Fruit fly (Drosophila melanogaster) whole organism, embryonic: ENCODE measurements around the gene Vps53.

Source experiments
- Adf1 ChIP-seq: fragments of 200-800 bp; sonication (Bioruptor generic); IDR thresholded peaks from 2 replicates; pipeline ENCODE4 v1.3.6; 2022; ENCODE audit warnings: missing biosample characterization, missing genetic modification characterization
- Asciz ChIP-seq: fragments of 200-800 bp; sonication (Bioruptor generic); optimal IDR thresholded peaks from 2 replicates; lab custom pipeline; 2017; ENCODE audit warnings: missing biosample characterization, mild to moderate bottlenecking, missing genetic modification characterization, missing genetic modification reagents
- Bdp1 ChIP-seq: fragments of 200-800 bp; sonication (Bioruptor generic); optimal IDR thresholded peaks from 3 replicates; lab custom pipeline; 2016; ENCODE audit warnings: missing biosample characterization, missing genetic modification characterization
- CG10209 ChIP-seq: fragments of 200-800 bp; sonication (Bioruptor generic); optimal IDR thresholded peaks from 3 replicates; lab custom pipeline; 2017; ENCODE audit warnings: missing biosample characterization, mild to moderate bottlenecking, missing genetic modification characterization, missing genetic modification reagents
- CG10267 ChIP-seq: fragments of 200-800 bp; sonication (Bioruptor generic); optimal IDR thresholded peaks from 2 replicates; lab custom pipeline; 2018; ENCODE audit warnings: missing biosample characterization, mild to moderate bottlenecking, missing genetic modification characterization, moderate library complexity
- CG11560 ChIP-seq: fragments of 200-800 bp; sonication (Bioruptor generic); IDR thresholded peaks from 3 replicates; pipeline ENCODE4 v1.3.6; 2022; ENCODE audit warnings: missing biosample characterization, missing genetic modification characterization
- CG12155 ChIP-seq: fragments of 200-800 bp; sonication (Bioruptor generic); optimal IDR thresholded peaks from 3 replicates; lab custom pipeline; 2016; ENCODE audit warnings: missing biosample characterization, missing genetic modification characterization
- CG13296 ChIP-seq: fragments of 200-800 bp; sonication (Bioruptor generic); optimal IDR thresholded peaks from 3 replicates; lab custom pipeline; 2018; ENCODE audit warnings: missing biosample characterization, mild to moderate bottlenecking, missing genetic modification characterization
- CG13424 ChIP-seq: fragments of 200-800 bp; sonication (Bioruptor generic); optimal IDR thresholded peaks from 2 replicates; lab custom pipeline; 2019; ENCODE audit warnings: missing biosample characterization, mild to moderate bottlenecking, missing genetic modification characterization, moderate library complexity
- CG15479 ChIP-seq: fragments of 200-800 bp; sonication (Bioruptor generic); optimal IDR thresholded peaks from 3 replicates; lab custom pipeline; 2019; ENCODE audit warnings: missing biosample characterization, mild to moderate bottlenecking, missing genetic modification characterization, moderate library complexity
- CG1602 ChIP-seq: fragments of 200-800 bp; sonication (Bioruptor generic); optimal IDR thresholded peaks from 3 replicates; lab custom pipeline; 2016; ENCODE audit warnings: missing biosample characterization, missing genetic modification characterization
- CG16779 ChIP-seq: fragments of 200-800 bp; sonication (Bioruptor generic); IDR thresholded peaks from 2 replicates; pipeline ENCODE4 v1.3.6; 2022; ENCODE audit warnings: missing biosample characterization, missing genetic modification characterization
- CG16813 ChIP-seq: fragments of 200-800 bp; sonication (Bioruptor generic); IDR thresholded peaks from 3 replicates; pipeline ENCODE4 v1.3.6; 2022; ENCODE audit warnings: missing biosample characterization, missing genetic modification characterization; ENCODE audit not compliant: partially characterized antibody
- CG17361 ChIP-seq: fragments of 200-800 bp; sonication (Bioruptor generic); IDR thresholded peaks from 3 replicates; pipeline ENCODE4 v1.3.6; 2022; ENCODE audit warnings: missing biosample characterization, missing genetic modification characterization
- CG17385 ChIP-seq: fragments of 200-800 bp; sonication (Bioruptor generic); optimal IDR thresholded peaks from 3 replicates; lab custom pipeline; 2018; ENCODE audit warnings: missing biosample characterization, mild to moderate bottlenecking, missing genetic modification characterization
- CG17612 ChIP-seq: fragments of 200-800 bp; sonication (Bioruptor generic); IDR thresholded peaks from 2 replicates; pipeline ENCODE4 v1.3.6; 2022; ENCODE audit warnings: missing biosample characterization, missing genetic modification characterization
- CG1792 ChIP-seq: fragments of 200-800 bp; sonication (Bioruptor generic); optimal IDR thresholded peaks from 2 replicates; lab custom pipeline; 2016; ENCODE audit warnings: missing biosample characterization, missing genetic modification characterization
- CG30431 ChIP-seq: fragments of 200-800 bp; sonication (Bioruptor generic); optimal IDR thresholded peaks from 2 replicates; lab custom pipeline; 2017; ENCODE audit warnings: missing biosample characterization, missing genetic modification characterization
- CG32767 ChIP-seq: fragments of 200-800 bp; sonication (Bioruptor generic); IDR thresholded peaks from 2 replicates; pipeline ENCODE4 v1.3.6; 2022; ENCODE audit warnings: missing biosample characterization, missing genetic modification characterization
- CG34422 ChIP-seq: fragments of 200-800 bp; sonication (Bioruptor generic); IDR thresholded peaks from 3 replicates; pipeline ENCODE4 v1.3.6; 2022; ENCODE audit warnings: missing biosample characterization, missing genetic modification characterization
- CG4282 ChIP-seq: fragments of 200-800 bp; sonication (Bioruptor generic); optimal IDR thresholded peaks from 2 replicates; lab custom pipeline; 2016; ENCODE audit warnings: missing biosample characterization, missing genetic modification characterization
- CG9932 ChIP-seq: fragments of 200-800 bp; sonication (Bioruptor generic); IDR thresholded peaks from 2 replicates; pipeline ENCODE4 v1.3.6; 2022; ENCODE audit warnings: missing biosample characterization, missing genetic modification characterization
- CTCF ChIP-seq: fragments of 200-800 bp; sonication (Bioruptor generic); optimal IDR thresholded peaks from 2 replicates; lab custom pipeline; 2017; ENCODE audit warnings: missing biosample characterization, mild to moderate bottlenecking, missing genetic modification characterization, moderate library complexity
- Doc2 ChIP-seq: fragments of 200-800 bp; sonication (Bioruptor generic); IDR thresholded peaks from 2 replicates; pipeline ENCODE4 v1.3.6; 2022; ENCODE audit warnings: missing biosample characterization, missing genetic modification characterization
- Dref ChIP-seq: fragments of 200-800 bp; sonication (Bioruptor generic); IDR thresholded peaks from 2 replicates; pipeline ENCODE4 v1.3.6; 2022; ENCODE audit warnings: missing biosample characterization, missing genetic modification characterization
- E2f2 ChIP-seq: fragments of 200-800 bp; sonication (Bioruptor generic); IDR thresholded peaks from 2 replicates; pipeline ENCODE4 v1.3.6; 2022; ENCODE audit warnings: missing biosample characterization, missing genetic modification characterization
- Hr51 ChIP-seq, 2 experiments: fragments of 200-800 bp; sonication (Bioruptor generic); optimal IDR thresholded peaks; 2 replicates in 1 of 2; 3 replicates in 1 of 2; lab custom pipeline; 2016 to 2018; ENCODE audit warnings: missing biosample characterization in 2 of 2, missing genetic modification characterization in 2 of 2, mild to moderate bottlenecking in 1 of 2, moderate library complexity in 1 of 2
- Kr ChIP-seq: fragments of 200-800 bp; sonication (Bioruptor generic); optimal IDR thresholded peaks from 2 replicates; lab custom pipeline; 2017; ENCODE audit warnings: missing biosample characterization, mild to moderate bottlenecking, missing genetic modification characterization
- Sox102F ChIP-seq: fragments of 200-800 bp; sonication (Bioruptor generic); optimal IDR thresholded peaks from 2 replicates; lab custom pipeline; 2018; ENCODE audit warnings: missing biosample characterization, mild to moderate bottlenecking, missing genetic modification characterization, moderate library complexity
- Stat92E ChIP-seq, 3 experiments: fragments of >200 bp in 2 of 3; fragments of 200-800 bp in 1 of 3; sonication (Bioruptor generic) in 1 of 3; optimal IDR thresholded peaks; 2 replicates each; lab custom pipeline; 2017 to 2019; ENCODE audit warnings: missing biosample characterization in 3 of 3, missing genetic modification characterization in 3 of 3, mild to moderate bottlenecking in 1 of 3, moderate library complexity in 1 of 3
- Taf1 ChIP-seq: fragments of 200-800 bp; sonication (Bioruptor generic); IDR thresholded peaks from 2 replicates; pipeline ENCODE4 v1.3.6; 2022; ENCODE audit warnings: missing biosample characterization, missing genetic modification characterization
- Xbp1 ChIP-seq: fragments of 200-800 bp; sonication (Bioruptor generic); optimal IDR thresholded peaks from 3 replicates; lab custom pipeline; 2016; ENCODE audit warnings: missing biosample characterization, mild to moderate bottlenecking, missing genetic modification characterization
- al ChIP-seq: fragments of 200-800 bp; sonication (Bioruptor generic); IDR thresholded peaks from 2 replicates; pipeline ENCODE4 v1.3.6; 2022; ENCODE audit warnings: missing biosample characterization, missing genetic modification characterization
- aop ChIP-seq: fragments of 200-800 bp; sonication (Bioruptor generic); IDR thresholded peaks from 2 replicates; pipeline ENCODE4 v1.3.6; 2022; ENCODE audit warnings: missing biosample characterization, missing genetic modification characterization
- bab2 ChIP-seq: fragments of 200-800 bp; sonication (Bioruptor generic); optimal IDR thresholded peaks from 2 replicates; lab custom pipeline; 2016; ENCODE audit warnings: missing biosample characterization, missing genetic modification characterization
- caup ChIP-seq: fragments of 200-800 bp; sonication (Bioruptor generic); optimal IDR thresholded peaks from 3 replicates; lab custom pipeline; 2017; ENCODE audit warnings: missing biosample characterization, mild to moderate bottlenecking, missing genetic modification characterization, moderate library complexity; ENCODE audit not compliant: severe bottlenecking
- danr ChIP-seq: fragments of 200-800 bp; sonication (Bioruptor generic); IDR thresholded peaks from 2 replicates; pipeline ENCODE4 v1.3.6; 2022; ENCODE audit warnings: missing biosample characterization, missing genetic modification characterization
- dm ChIP-seq: fragments of 200-800 bp; sonication (Bioruptor generic); optimal IDR thresholded peaks from 3 replicates; lab custom pipeline; 2016; ENCODE audit warnings: missing biosample characterization, missing genetic modification characterization
- en ChIP-seq: fragments of 200-800 bp; sonication (Bioruptor generic); optimal IDR thresholded peaks from 2 replicates; lab custom pipeline; 2016; ENCODE audit warnings: missing biosample characterization, missing genetic modification characterization
- gem ChIP-seq: fragments of 200-800 bp; sonication (Bioruptor generic); optimal IDR thresholded peaks from 2 replicates; lab custom pipeline; 2019; ENCODE audit warnings: missing biosample characterization, mild to moderate bottlenecking, missing genetic modification characterization, moderate library complexity
- hkb ChIP-seq, 2 experiments: fragments of 200-800 bp in 1 of 2; fragments of >200 bp in 1 of 2; sonication (Bioruptor generic) in 1 of 2; IDR thresholded peaks in 1 of 2; optimal IDR thresholded peaks in 1 of 2; 2 replicates each; pipeline versions ENCODE4 v1.3.6 to Lab custom; 2017 to 2022; ENCODE audit warnings: missing biosample characterization in 1 of 2, missing genetic modification characterization in 1 of 2
- insv ChIP-seq, 2 experiments: fragments of 200-800 bp; sonication (Bioruptor generic); optimal IDR thresholded peaks; 3 replicates each; lab custom pipeline; 2016 to 2018; ENCODE audit warnings: missing biosample characterization in 2 of 2, missing genetic modification characterization in 2 of 2
- lov ChIP-seq, 2 experiments: fragments of 200-800 bp in 1 of 2; fragments of >200 bp in 1 of 2; sonication (Bioruptor generic) in 1 of 2; IDR thresholded peaks in 1 of 2; optimal IDR thresholded peaks in 1 of 2; 2 replicates in 1 of 2; 3 replicates in 1 of 2; pipeline versions ENCODE4 v1.3.6 to Lab custom; 2017 to 2022; ENCODE audit warnings: missing biosample characterization in 1 of 2, missing genetic modification characterization in 1 of 2
- oc ChIP-seq: fragments of 200-800 bp; sonication (Bioruptor generic); optimal IDR thresholded peaks from 2 replicates; lab custom pipeline; 2018; ENCODE audit warnings: missing biosample characterization, mild to moderate bottlenecking, missing genetic modification characterization, moderate library complexity
- p53 ChIP-seq: fragments of 200-800 bp; sonication (Bioruptor generic); optimal IDR thresholded peaks from 2 replicates; lab custom pipeline; 2016; ENCODE audit warnings: missing biosample characterization, missing genetic modification characterization
- pzg ChIP-seq: fragments of 200-800 bp; sonication (Bioruptor generic); optimal IDR thresholded peaks from 3 replicates; lab custom pipeline; 2018; ENCODE audit warnings: missing biosample characterization, mild to moderate bottlenecking, missing genetic modification characterization, moderate library complexity
- ranshi ChIP-seq: fragments of 200-800 bp; sonication (Bioruptor generic); IDR thresholded peaks from 2 replicates; pipeline ENCODE4 v1.3.6; 2022; ENCODE audit warnings: missing biosample characterization, missing genetic modification characterization
- slbo ChIP-seq: fragments of 200-800 bp; sonication (Bioruptor generic); IDR thresholded peaks from 2 replicates; pipeline ENCODE4 v1.3.6; 2022; ENCODE audit warnings: missing biosample characterization, missing genetic modification characterization
- stwl ChIP-seq: fragments of 200-800 bp; sonication (Bioruptor generic); optimal IDR thresholded peaks from 3 replicates; lab custom pipeline; 2018; ENCODE audit warnings: missing biosample characterization, mild to moderate bottlenecking, missing genetic modification characterization, moderate library complexity
- trh ChIP-seq: fragments of 200-800 bp; sonication (Bioruptor generic); optimal IDR thresholded peaks from 2 replicates; lab custom pipeline; 2016; ENCODE audit warnings: missing biosample characterization, missing genetic modification characterization

Vps53 gene

DNA sequence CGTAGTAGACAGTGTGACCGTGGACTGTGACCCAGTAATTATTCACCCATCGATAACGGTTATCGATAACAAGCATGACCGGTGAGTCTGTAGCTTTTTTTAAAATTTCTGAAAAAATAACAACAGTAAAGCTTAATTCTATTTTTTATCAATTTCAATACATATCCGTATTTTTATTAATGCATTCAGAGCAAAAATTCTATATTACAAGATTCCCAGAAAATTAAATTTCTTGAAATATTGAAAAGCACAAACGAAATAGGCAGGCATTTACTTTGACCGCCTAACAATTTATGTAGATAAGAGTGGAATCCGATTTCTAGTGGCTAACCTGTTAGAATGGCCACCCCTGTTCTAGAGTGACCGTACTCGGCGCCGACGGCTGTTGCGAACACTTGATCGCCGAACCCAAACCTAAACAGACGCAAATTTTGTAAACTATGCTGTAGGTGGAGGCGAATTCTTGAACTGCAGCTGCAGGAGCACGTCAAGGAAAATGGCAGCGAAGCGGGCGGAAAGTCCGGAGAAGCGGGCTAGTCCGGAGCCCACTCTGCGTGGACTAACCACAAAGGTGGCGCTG, 8.1 kb upstream of the Vps53 start, which contains the start of gene CG3652 (continued):
- TF ChIP-seq Xbp1 (GFP tag; lab: Kevin White, UChicago), result peak; percentile 49
- no peak for TF ChIP-seq CG1792
- no peak for TF ChIP-seq CG10209
- TF ChIP-seq CG17361 (GFP tag; lab: Robert Waterston, UW), result no peak
- no peak for TF ChIP-seq CG15479 (GFP tag; lab: Kevin White, UChicago)
- TF ChIP-seq ranshi (GFP tag; lab: Robert Waterston, UW), result no peak
- TF ChIP-seq dm (GFP tag; lab: Kevin White, UChicago), result peak; percentile 2
- TF ChIP-seq Sox102F (GFP tag; lab: Kevin White, UChicago), result no peak
- TF ChIP-seq CG17612 (GFP tag; lab: Robert Waterston, UW), result no peak
- TF ChIP-seq Stat92E (GFP tag; optimal IDR thresholded peaks at IDR 0.05; lab: Kevin White, UChicago), result no peak
- peak; percentile 72 for TF ChIP-seq E2f2 (GFP tag; lab: Robert Waterston, UW)
- TF ChIP-seq pzg (GFP tag; lab: Kevin White, UChicago), result peak; percentile 47
- TF ChIP-seq caup, result no peak
- no peak for TF ChIP-seq p53
- peak; percentile 38 for TF ChIP-seq stwl
- TF ChIP-seq CTCF, result peak; percentile 60
- TF ChIP-seq oc (tag; lab: Kevin White, UChicago), result no peak
- no peak for TF ChIP-seq CG1602 (GFP tag; lab: Kevin White, UChicago)
- no peak for TF ChIP-seq gem (tag; lab: Kevin White, UChicago)
- TF ChIP-seq CG30431 (GFP tag; lab: Kevin White, UChicago), result no peak
- no peak for TF ChIP-seq Asciz (GFP tag; lab: Kevin White, UChicago)
- TF ChIP-seq bab2 (GFP tag; lab: Kevin White, UChicago), result peak; percentile 23
- no peak for TF ChIP-seq en (GFP tag; lab: Kevin White, UChicago)
- no peak for TF ChIP-seq aop (GFP tag; lab: Robert Waterston, UW)
- no peak for TF ChIP-seq CG34422 (GFP tag; lab: Robert Waterston, UW)
- peak; percentile 60 for TF ChIP-seq CG16813
- TF ChIP-seq Dref (GFP tag; lab: Robert Waterston, UW), result peak; percentile 75
- no peak for TF ChIP-seq insv (GFP tag; optimal IDR thresholded peaks at IDR 0.05; lab: Kevin White, UChicago)
- TF ChIP-seq Bdp1 (GFP tag; lab: Kevin White, UChicago), result no peak
- peak; percentile 43; the same call in 1 of the 2 replicates for TF ChIP-seq slbo (GFP tag; lab: Robert Waterston, UW)
- no peak for TF ChIP-seq lov (optimal IDR thresholded peaks at IDR 0.05; lab: Kevin White, UChicago)
- TF ChIP-seq lov (GFP tag; IDR thresholded peaks at IDR 0.05; lab: Robert Waterston, UW), result no peak
- no peak for TF ChIP-seq Kr (GFP tag; lab: Kevin White, UChicago)
- no peak for TF ChIP-seq Adf1 (GFP tag; lab: Robert Waterston, UW)
- peak; percentile 20; the same call in 1 of the 2 replicates for TF ChIP-seq al (GFP tag; lab: Robert Waterston, UW)
- TF ChIP-seq CG4282 (GFP tag; lab: Kevin White, UChicago), result no peak
- TF ChIP-seq Taf1, result no peak
- TF ChIP-seq CG17385 (GFP tag; lab: Kevin White, UChicago), result no peak
- peak; percentile 62 for TF ChIP-seq CG10267 (tag; lab: Kevin White, UChicago)
- no peak for TF ChIP-seq CG32767 (GFP tag; lab: Robert Waterston, UW)
- TF ChIP-seq CG9932 (GFP tag; lab: Robert Waterston, UW), result peak; percentile 30; the same call in 1 of the 2 replicates
- no peak for TF ChIP-seq Doc2
- TF ChIP-seq CG13424 (tag; lab: Kevin White, UChicago), result peak; percentile 28
- no peak for TF ChIP-seq CG16779 (GFP tag; lab: Robert Waterston, UW)
- TF ChIP-seq CG11560 (tag; lab: Robert Waterston, UW), result no peak
- TF ChIP-seq hkb (optimal IDR thresholded peaks at IDR 0.05; lab: Kevin White, UChicago), result peak; percentile 20
- no peak for TF ChIP-seq hkb (GFP tag; IDR thresholded peaks at IDR 0.05; lab: Robert Waterston, UW)
- peak; percentile 31 for TF ChIP-seq CG12155 (GFP tag; lab: Kevin White, UChicago)
- TF ChIP-seq CG13296, result no peak
- no peak for TF ChIP-seq danr (GFP tag; lab: Robert Waterston, UW)
- TF ChIP-seq Hr51 (GFP tag; optimal IDR thresholded peaks at IDR 0.05; lab: Kevin White, UChicago), result no peak
- no peak for TF ChIP-seq trh (GFP tag; lab: Kevin White, UChicago)
